Fruit fly (Drosophila melanogaster): ENCODE results near the gene Amun.

DNA sequence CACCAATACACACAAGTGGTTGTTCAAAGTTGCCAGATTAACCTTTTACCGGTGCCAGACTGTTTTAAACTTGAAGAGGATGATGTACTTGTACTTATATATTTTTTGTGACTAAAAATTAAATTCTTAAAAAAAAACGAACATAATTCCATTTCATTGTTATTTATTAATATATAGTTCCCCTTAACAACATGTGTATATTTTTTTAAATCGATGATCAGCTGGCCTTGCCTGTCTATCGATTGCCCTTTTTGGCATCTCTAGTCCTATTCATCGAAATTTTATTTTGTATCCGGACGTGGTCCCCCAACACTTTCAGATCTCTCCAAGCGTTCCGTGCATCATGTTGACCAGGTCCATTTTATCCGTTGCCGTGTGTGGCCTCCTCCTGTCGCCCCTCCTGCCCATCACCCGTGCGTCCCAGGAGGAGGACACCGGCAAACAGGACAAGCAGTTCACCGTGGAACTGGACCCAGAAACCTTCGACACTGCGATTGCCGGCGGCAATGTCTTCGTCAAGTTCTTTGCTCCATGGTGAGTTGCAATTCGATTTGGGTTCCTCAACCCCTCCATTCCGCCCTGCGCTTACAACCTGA is 1.5 kb upstream of the Amun start, which contains the start of gene prtp:
- TF ChIP-seq Myc (optimal IDR thresholded peaks at IDR 0.05) (no peak), h (optimal IDR thresholded peaks at IDR 0.05) (no peak), ttk (optimal IDR thresholded peaks at IDR 0.05) (no peak), insv (optimal IDR thresholded peaks at IDR 0.05) (no peak), psq (optimal IDR thresholded peaks at IDR 0.05) (no peak)
